Worm (Caenorhabditis elegans) whole organism, young adult: ENCODE results near the gene C50A2.7.

Experiments used
- hsf-1 ChIP-seq: fragments of 200-800 bp; sonication (Bioruptor generic); IDR thresholded peaks from 2 replicates; pipeline ENCODE4 v1.3.6; 2022; ENCODE audit warnings: missing genetic modification reagents, missing genetic modification characterization, missing compliant biosample characterization
- nfya-2 ChIP-seq: fragments of 200-800 bp; sonication (Bioruptor generic); IDR thresholded peaks from 2 replicates; pipeline ENCODE4 v1.3.6; 2022; ENCODE audit warnings: missing genetic modification reagents, missing genetic modification characterization, missing compliant biosample characterization
- nhr-90 ChIP-seq: sonication (generic microtip); optimal IDR thresholded peaks from 2 replicates; lab custom pipeline; 2016; ENCODE audit warnings: missing genotype, mild to moderate bottlenecking, missing genetic modification characterization, missing compliant biosample characterization
- snpc-1.3 ChIP-seq: sonication (generic microtip); optimal IDR thresholded peaks from 2 replicates; lab custom pipeline; 2017; ENCODE audit warnings: missing genetic modification characterization, mild to moderate bottlenecking, missing compliant biosample characterization, antibody characterized with exemption, moderate library complexity, missing genotype, missing genetic modification reagents; ENCODE audit not compliant: insufficient read depth

DNA sequence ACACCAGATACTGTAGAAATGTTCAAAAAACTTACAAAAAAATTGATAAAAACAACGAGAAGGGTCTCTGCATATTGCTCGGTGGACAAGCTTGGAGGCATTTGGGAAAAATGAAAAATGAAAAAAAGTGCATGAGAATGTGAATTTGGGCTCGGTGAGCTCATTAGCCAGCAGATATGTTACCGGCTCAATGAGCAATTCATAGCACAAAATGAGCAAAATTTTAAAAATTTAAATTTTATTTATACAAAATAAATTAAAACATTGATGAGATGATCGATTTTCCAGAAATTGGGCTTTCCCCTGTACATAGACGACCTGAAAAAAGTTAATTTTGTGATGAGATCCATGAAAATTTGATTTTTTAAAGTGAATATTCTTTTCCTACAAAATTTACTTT, 49.6 kb upstream of the C50A2.7 start, which contains the start of gene srx-14:
- no peak for TF ChIP-seq nfya-2 (GFP tag; lab: Robert Waterston, UW)
- no peak for TF ChIP-seq nhr-90
- no peak for TF ChIP-seq hsf-1 (GFP tag; lab: Robert Waterston, UW)
- no peak for TF ChIP-seq snpc-1.3 (tag; lab: Kevin White, UChicago)
